Fruit fly (Drosophila melanogaster): ENCODE results near the gene Taf10b.

DNA sequence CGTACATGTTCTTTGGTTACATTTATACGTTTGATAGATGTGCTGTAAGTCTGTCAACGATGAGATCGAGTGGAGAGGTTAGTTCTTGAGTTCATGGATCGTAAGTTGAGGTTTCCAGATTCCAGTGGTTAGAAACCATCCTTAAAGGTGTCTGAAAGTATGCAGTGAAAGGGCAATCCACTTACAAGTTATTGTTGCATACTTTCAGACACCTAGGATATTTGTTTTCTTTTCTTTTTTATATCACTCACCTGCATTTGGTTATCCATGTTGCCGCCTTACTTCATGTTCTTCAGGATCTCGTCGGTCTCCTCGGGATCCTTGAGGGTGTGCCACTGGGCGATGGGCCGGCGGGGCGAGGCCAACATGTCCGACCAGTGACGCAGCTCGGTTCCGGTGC lies 15.1 kb upstream of the Taf10b start:
- TF ChIP-seq zfh2 (GFP tag; optimal IDR thresholded peaks at IDR 0.05) (no peak), Xbp1 (GFP tag; optimal IDR thresholded peaks at IDR 0.05) (no peak), chn (GFP tag; optimal IDR thresholded peaks at IDR 0.05) (no peak), Sox100B (GFP tag; optimal IDR thresholded peaks at IDR 0.05) (no peak), Jarid2 (GFP tag; optimal IDR thresholded peaks at IDR 0.05) (no peak)

Data from whole organism, embryonic.